Worm (Caenorhabditis elegans): Measurements from ENCODE around the gene sre-21.

ce11 chrV:17798789-17799188 lies 25.8 kb upstream of the sre-21 start, which contains the start of gene srx-18:
- TF ChIP-seq nhr-120 (GFP tag; IDR thresholded peaks at IDR 0.05) (no peak), unc-130 (GFP tag; optimal IDR thresholded peaks at IDR 0.05) (no peak), F52B5.7 (tag; optimal IDR thresholded peaks at IDR 0.05) (no peak), madf-8 (GFP tag; conservative IDR thresholded peaks at IDR 0.05) (no peak), nhr-179 (tag; optimal IDR thresholded peaks at IDR 0.05) (no peak), F49E8.2 (tag; optimal IDR thresholded peaks at IDR 0.05; ENCODE audit: insufficient read depth) (no peak), lin-40 (tag; optimal IDR thresholded peaks at IDR 0.05) (no peak), nfya-1 (tag; optimal IDR thresholded peaks at IDR 0.05; ENCODE audit: borderline replicate concordance, insufficient read depth) (no peak), repo-1 (tag; optimal IDR thresholded peaks at IDR 0.05) (no peak)

All from whole organism, young adult.